Worm (Caenorhabditis elegans) whole organism, young adult: ENCODE data around the gene mdt-19.

Experiments used
- B0261.1 ChIP-seq: sonication (generic microtip); optimal IDR thresholded peaks from 2 replicates; lab custom pipeline; 2016; ENCODE audit warnings: mild to moderate bottlenecking, missing genetic modification characterization, moderate library complexity, missing compliant biosample characterization
- B0336.3 ChIP-seq: fragments of 200-800 bp; sonication (Bioruptor generic); IDR thresholded peaks from 2 replicates; pipeline ENCODE4 v1.3.6; 2022; ENCODE audit warnings: missing genetic modification characterization, missing compliant biosample characterization
- F22D6.2 ChIP-seq: sonication (generic microtip); optimal IDR thresholded peaks from 2 replicates; lab custom pipeline; 2016; ENCODE audit warnings: mild to moderate bottlenecking, missing genetic modification characterization, missing compliant biosample characterization
- F33H1.4 ChIP-seq: fragments of 200-800 bp; sonication (Bioruptor generic); IDR thresholded peaks from 2 replicates; pipeline ENCODE4 v1.3.6; 2022; ENCODE audit warnings: missing genetic modification reagents, missing genetic modification characterization, missing compliant biosample characterization
- F39B2.1 ChIP-seq: fragments of 200-800 bp; sonication (Bioruptor generic); IDR thresholded peaks from 2 replicates; pipeline ENCODE4 v1.3.6; 2022; ENCODE audit warnings: missing genetic modification reagents, missing genetic modification characterization, missing compliant biosample characterization
- F57C9.4 ChIP-seq: sonication (generic microtip); optimal IDR thresholded peaks from 2 replicates; lab custom pipeline; 2017; ENCODE audit warnings: mild to moderate bottlenecking, missing genetic modification characterization, missing compliant biosample characterization
- K11D2.4 ChIP-seq: fragments of 200-800 bp; sonication (Bioruptor generic); IDR thresholded peaks from 2 replicates; pipeline ENCODE4 v1.3.6; 2022; ENCODE audit warnings: missing genetic modification reagents, missing genetic modification characterization, missing compliant biosample characterization
- K12H6.12 ChIP-seq: fragments of 200-800 bp; sonication (Bioruptor generic); optimal IDR thresholded peaks from 2 replicates; lab custom pipeline; 2018; ENCODE audit warnings: mild to moderate bottlenecking, missing genetic modification characterization, missing compliant biosample characterization
- T26A5.8 ChIP-seq: sonication (generic microtip); optimal IDR thresholded peaks from 2 replicates; lab custom pipeline; 2016; ENCODE audit warnings: missing genetic modification characterization, missing compliant biosample characterization
- Y56A3A.18 ChIP-seq: fragments of 200-800 bp; sonication (Bioruptor generic); IDR thresholded peaks from 2 replicates; pipeline ENCODE4 v1.3.6; 2022; ENCODE audit warnings: missing genetic modification reagents, missing genetic modification characterization, missing compliant biosample characterization
- Y67H2A.10 ChIP-seq: fragments of 200-800 bp; sonication (Bioruptor generic); conservative IDR thresholded peaks from 2 replicates; pipeline ENCODE4 v1.3.6; 2022; ENCODE audit warnings: missing genetic modification reagents, missing genetic modification characterization, missing compliant biosample characterization
- ama-1 ChIP-seq, 3 experiments: fragments of 150-350 bp in 1 of 3; sonication (generic microtip) in 2 of 3; optimal IDR thresholded peaks; 2 replicates each; lab custom pipeline; 2014 to 2018; ENCODE audit warnings: missing biosample characterization in 2 of 3, missing genetic modification characterization in 2 of 3, missing genetic modification reagents in 2 of 3
- attf-3 ChIP-seq: fragments of 200-800 bp; sonication (Bioruptor generic); conservative IDR thresholded peaks from 2 replicates; pipeline ENCODE4 v1.3.6; 2022; ENCODE audit warnings: missing genetic modification reagents, missing genetic modification characterization, missing compliant biosample characterization
- bed-2 ChIP-seq: fragments of 200-800 bp; sonication (Bioruptor generic); IDR thresholded peaks from 2 replicates; pipeline ENCODE4 v1.3.6; 2022; ENCODE audit warnings: missing genetic modification reagents, missing genetic modification characterization, missing compliant biosample characterization
- cebp-1 ChIP-seq, 2 experiments: fragments of 200-800 bp in 1 of 2; sonication (Bioruptor generic) in 1 of 2; sonication (generic microtip) in 1 of 2; IDR thresholded peaks in 1 of 2; optimal IDR thresholded peaks in 1 of 2; 2 replicates each; pipeline versions ENCODE4 v1.3.6 to Lab custom; 2017 to 2022; ENCODE audit warnings: missing compliant biosample characterization in 2 of 2, missing genetic modification characterization in 2 of 2, mild to moderate bottlenecking in 1 of 2, missing genetic modification reagents in 1 of 2, moderate library complexity in 1 of 2
- ceh-79 ChIP-seq: sonication (generic microtip); optimal IDR thresholded peaks from 2 replicates; lab custom pipeline; 2017; ENCODE audit warnings: mild to moderate bottlenecking, missing genetic modification characterization, missing compliant biosample characterization
- dox-1 ChIP-seq: fragments of 200-800 bp; sonication (Bioruptor generic); IDR thresholded peaks from 2 replicates; pipeline ENCODE4 v1.3.6; 2022; ENCODE audit warnings: missing genetic modification reagents, missing genetic modification characterization, missing compliant biosample characterization
- dpff-1 ChIP-seq: sonication (generic microtip); optimal IDR thresholded peaks from 2 replicates; lab custom pipeline; 2017; ENCODE audit warnings: mild to moderate bottlenecking, missing genetic modification characterization, missing compliant biosample characterization
- efl-1 ChIP-seq: fragments of 150-350 bp; optimal IDR thresholded peaks from 2 replicates; lab custom pipeline; 2014; ENCODE audit warnings: missing biosample characterization, missing genetic modification reagents, missing genetic modification characterization
- egl-18 ChIP-seq: fragments of 200-800 bp; sonication (Bioruptor generic); IDR thresholded peaks from 2 replicates; pipeline ENCODE4 v1.3.6; 2022; ENCODE audit warnings: missing genetic modification reagents, missing genetic modification characterization, missing compliant biosample characterization
- ekl-4 ChIP-seq: fragments of 200-800 bp; sonication (Bioruptor generic); IDR thresholded peaks from 2 replicates; pipeline ENCODE4 v1.3.6; 2022; ENCODE audit warnings: missing genetic modification reagents, missing genetic modification characterization, missing compliant biosample characterization
- fkh-3 ChIP-seq: sonication (generic microtip); optimal IDR thresholded peaks from 2 replicates; lab custom pipeline; 2016; ENCODE audit warnings: mild to moderate bottlenecking, missing genetic modification characterization, missing compliant biosample characterization
- hlh-26 ChIP-seq: fragments of 200-800 bp; sonication (Bioruptor generic); conservative IDR thresholded peaks from 2 replicates; pipeline ENCODE4 v1.3.6; 2022; ENCODE audit warnings: missing genetic modification reagents, missing genetic modification characterization, missing compliant biosample characterization
- hmg-1.2 ChIP-seq: fragments of 200-800 bp; sonication (Bioruptor generic); IDR thresholded peaks from 2 replicates; pipeline ENCODE4 v1.3.6; 2022; ENCODE audit warnings: missing genetic modification reagents, missing genetic modification characterization, missing compliant biosample characterization
- hrde-1 ChIP-seq: sonication (generic microtip); optimal IDR thresholded peaks from 2 replicates; lab custom pipeline; 2016; ENCODE audit warnings: missing genetic modification characterization, mild to moderate bottlenecking, missing compliant biosample characterization, moderate library complexity, missing genotype, missing genetic modification reagents, borderline replicate concordance
- lin-40 ChIP-seq: sonication (generic microtip); optimal IDR thresholded peaks from 2 replicates; lab custom pipeline; 2016; ENCODE audit warnings: missing genetic modification characterization, mild to moderate bottlenecking, missing compliant biosample characterization, missing genotype, missing genetic modification reagents
- lsl-1 ChIP-seq: fragments of 200-800 bp; sonication (Bioruptor generic); optimal IDR thresholded peaks from 2 replicates; lab custom pipeline; 2018; ENCODE audit warnings: mild to moderate bottlenecking, missing genetic modification characterization, moderate library complexity, missing compliant biosample characterization
- madf-10 ChIP-seq: sonication (generic microtip); optimal IDR thresholded peaks from 2 replicates; lab custom pipeline; 2016; ENCODE audit warnings: mild to moderate bottlenecking, missing genetic modification characterization, missing compliant biosample characterization
- madf-6 ChIP-seq: fragments of 200-800 bp; sonication (Bioruptor generic); IDR thresholded peaks from 2 replicates; pipeline ENCODE4 v1.3.6; 2022; ENCODE audit warnings: missing genetic modification reagents, missing genetic modification characterization, missing compliant biosample characterization
- nfya-1 ChIP-seq: sonication (generic microtip); optimal IDR thresholded peaks from 2 replicates; lab custom pipeline; 2017; ENCODE audit warnings: antibody characterized with exemption, missing compliant biosample characterization, missing genetic modification characterization, borderline replicate concordance; ENCODE audit not compliant: insufficient read depth
- nhr-179 ChIP-seq: sonication (generic microtip); optimal IDR thresholded peaks from 2 replicates; lab custom pipeline; 2016; ENCODE audit warnings: mild to moderate bottlenecking, missing genetic modification characterization, missing compliant biosample characterization
- nhr-27 ChIP-seq: fragments of 200-800 bp; sonication (Bioruptor generic); optimal IDR thresholded peaks from 2 replicates; lab custom pipeline; 2018; ENCODE audit warnings: mild to moderate bottlenecking, missing genetic modification characterization, moderate library complexity, missing compliant biosample characterization
- pbrm-1 ChIP-seq: fragments of 200-800 bp; sonication (Bioruptor generic); IDR thresholded peaks from 2 replicates; pipeline ENCODE4 v1.3.6; 2022; ENCODE audit warnings: missing genetic modification reagents, missing genetic modification characterization, missing compliant biosample characterization
- rec-8 ChIP-seq, 2 experiments: sonication (generic microtip); optimal IDR thresholded peaks; 2 replicates each; lab custom pipeline; 2016; ENCODE audit warnings: mild to moderate bottlenecking in 2 of 2, missing genetic modification characterization in 2 of 2, missing genetic modification reagents in 2 of 2, missing genotype in 2 of 2, missing biosample characterization in 1 of 2, missing compliant biosample characterization in 1 of 2, moderate library complexity in 1 of 2
- repo-1 ChIP-seq: sonication (generic microtip); optimal IDR thresholded peaks from 2 replicates; lab custom pipeline; 2017; ENCODE audit warnings: mild to moderate bottlenecking, missing genetic modification characterization, missing compliant biosample characterization
- rpc-1 ChIP-seq, 2 experiments: fragments of 150-350 bp in 1 of 2; sonication (generic microtip) in 1 of 2; optimal IDR thresholded peaks; 2 replicates each; lab custom pipeline; 2014 to 2018; ENCODE audit warnings: missing biosample characterization in 1 of 2, missing genetic modification characterization in 1 of 2, missing genetic modification reagents in 1 of 2, missing genotype in 1 of 2
- snpc-1.1 ChIP-seq: sonication (generic microtip); optimal IDR thresholded peaks from 2 replicates; lab custom pipeline; 2017; ENCODE audit warnings: missing genetic modification characterization, mild to moderate bottlenecking, missing compliant biosample characterization, antibody characterized with exemption, moderate library complexity, missing genotype, missing genetic modification reagents; ENCODE audit not compliant: insufficient read depth
- snpc-3.4 ChIP-seq: sonication (generic microtip); optimal IDR thresholded peaks from 2 replicates; lab custom pipeline; 2017; ENCODE audit warnings: missing genetic modification characterization, mild to moderate bottlenecking, missing compliant biosample characterization, antibody characterized with exemption, moderate library complexity, missing genotype, missing genetic modification reagents
- tbp1 ChIP-seq: fragments of 200-800 bp; sonication (Bioruptor generic); optimal IDR thresholded peaks from 2 replicates; lab custom pipeline; 2018; ENCODE audit warnings: mild to moderate bottlenecking, missing genetic modification characterization, missing compliant biosample characterization
- tbx-9 ChIP-seq: sonication (generic microtip); optimal IDR thresholded peaks from 2 replicates; lab custom pipeline; 2016; ENCODE audit warnings: borderline replicate concordance, missing genetic modification characterization, inconsistent platforms, missing compliant biosample characterization
- tlf-1 ChIP-seq: fragments of 200-800 bp; sonication (Bioruptor generic); optimal IDR thresholded peaks from 2 replicates; lab custom pipeline; 2018; ENCODE audit warnings: mild to moderate bottlenecking, missing genetic modification characterization, missing compliant biosample characterization
- ztf-18 ChIP-seq: sonication (generic microtip); optimal IDR thresholded peaks from 2 replicates; lab custom pipeline; 2016; ENCODE audit warnings: missing genotype, mild to moderate bottlenecking, missing genetic modification characterization, missing compliant biosample characterization
- ztf-25 ChIP-seq: fragments of 200-800 bp; sonication (Bioruptor generic); IDR thresholded peaks from 2 replicates; pipeline ENCODE4 v1.3.6; 2022; ENCODE audit warnings: missing genetic modification reagents, missing genetic modification characterization, missing compliant biosample characterization
- ztf-28 ChIP-seq: fragments of 200-800 bp; sonication (Bioruptor generic); IDR thresholded peaks from 2 replicates; pipeline ENCODE4 v1.3.6; 2022; ENCODE audit warnings: missing genetic modification reagents, missing genetic modification characterization, missing compliant biosample characterization
- ztf-3 ChIP-seq: fragments of 200-800 bp; sonication (Bioruptor generic); optimal IDR thresholded peaks from 2 replicates; lab custom pipeline; 2018; ENCODE audit warnings: mild to moderate bottlenecking, missing genetic modification characterization, missing compliant biosample characterization

Gene mdt-19

ce11 chrIII:2576360-2577259, 21.2 kb upstream of the mdt-19 start (continued):
- TF ChIP-seq madf-6 (GFP tag; lab: Robert Waterston, UW): peak; percentile 79
- TF ChIP-seq hrde-1: no peak
- TF ChIP-seq rec-8 (tag; optimal IDR thresholded peaks at IDR 0.05; lab: Kevin White, UChicago): no peak
- no peak for TF ChIP-seq F39B2.1 (GFP tag; lab: Robert Waterston, UW)
- no peak for TF ChIP-seq bed-2 (GFP tag; lab: Robert Waterston, UW)
- TF ChIP-seq F33H1.4 (GFP tag; lab: Robert Waterston, UW): peak; percentile 88
- no peak for TF ChIP-seq ama-1 (optimal IDR thresholded peaks at IDR 0.05; lab: Kevin White, UChicago)
- no peak for TF ChIP-seq ama-1 (GFP tag; optimal IDR thresholded peaks at IDR 0.05; lab: Kevin White, UChicago)
- TF ChIP-seq hmg-1.2 (GFP tag; lab: Robert Waterston, UW): peak; percentile 43; the same call in 1 of the 2 replicates
- no peak for TF ChIP-seq nfya-1
- no peak for TF ChIP-seq efl-1 (GFP tag; lab: Kevin White, UChicago)
- TF ChIP-seq snpc-1.1 (tag; lab: Kevin White, UChicago): no peak
- no peak for TF ChIP-seq Y67H2A.10 (GFP tag; lab: Robert Waterston, UW)
- TF ChIP-seq hlh-26: no peak
- peak; percentile 36 for TF ChIP-seq lin-40 (tag; lab: Kevin White, UChicago)
- TF ChIP-seq egl-18 (GFP tag; lab: Robert Waterston, UW): no peak
- TF ChIP-seq tbx-9 (tag; lab: Kevin White, UChicago): no peak
- no peak for TF ChIP-seq B0261.1 (tag; lab: Kevin White, UChicago)
- TF ChIP-seq tbp1 (GFP tag; lab: Kevin White, UChicago): no peak
- no peak for TF ChIP-seq F57C9.4
- no peak for TF ChIP-seq nhr-27 (tag; lab: Kevin White, UChicago)
- no peak for TF ChIP-seq ceh-79 (tag; lab: Kevin White, UChicago)
- peak; percentile 13 for TF ChIP-seq madf-10 (tag; lab: Kevin White, UChicago)
- no peak for TF ChIP-seq B0336.3
- no peak for TF ChIP-seq repo-1 (tag; lab: Kevin White, UChicago)
- peak; percentile 47 for TF ChIP-seq dox-1 (GFP tag; lab: Robert Waterston, UW)
- no peak for TF ChIP-seq ztf-3 (GFP tag; lab: Kevin White, UChicago)
- TF ChIP-seq cebp-1 (GFP tag; IDR thresholded peaks at IDR 0.05; lab: Robert Waterston, UW): peak; percentile 26; the same call in 1 of the 2 replicates
- TF ChIP-seq cebp-1 (tag; optimal IDR thresholded peaks at IDR 0.05; lab: Kevin White, UChicago): peak; percentile 65
- peak; percentile 74 for TF ChIP-seq K12H6.12
- no peak for TF ChIP-seq attf-3 (GFP tag; lab: Robert Waterston, UW)
- 0 out of 2 replicates have a peak, but pooled peaks have one; percentile 15 for TF ChIP-seq pbrm-1
- TF ChIP-seq T26A5.8 (tag; lab: Kevin White, UChicago): no peak
- no peak for TF ChIP-seq ztf-25 (GFP tag; lab: Robert Waterston, UW)
- no peak for TF ChIP-seq ekl-4
- TF ChIP-seq nhr-179: no peak
- TF ChIP-seq Y56A3A.18 (GFP tag; lab: Robert Waterston, UW): no peak
- TF ChIP-seq ztf-18 (tag; lab: Kevin White, UChicago): peak; percentile 89
- no peak for TF ChIP-seq F22D6.2 (tag; lab: Kevin White, UChicago)
- no peak for TF ChIP-seq ztf-28 (GFP tag; lab: Robert Waterston, UW)
- TF ChIP-seq fkh-3 (tag; lab: Kevin White, UChicago): no peak
- TF ChIP-seq tlf-1 (GFP tag; lab: Kevin White, UChicago): no peak
- TF ChIP-seq rpc-1 (optimal IDR thresholded peaks at IDR 0.05; lab: Kevin White, UChicago): no peak
- TF ChIP-seq rpc-1 (tag; optimal IDR thresholded peaks at IDR 0.05; lab: Kevin White, UChicago): no peak
- TF ChIP-seq K11D2.4 (GFP tag; lab: Robert Waterston, UW): no peak
- no peak for TF ChIP-seq dpff-1 (tag; lab: Kevin White, UChicago)
- peak; percentile 95 for TF ChIP-seq lsl-1 (GFP tag; lab: Kevin White, UChicago)
- no peak for TF ChIP-seq snpc-3.4 (tag; lab: Kevin White, UChicago)
